Fruit fly (Drosophila melanogaster): ENCODE results near the gene JMJD6.
A peak's percentile ranks its signal among the peaks of the same experiment; 100 is the strongest.

Gene JMJD6

DNA sequence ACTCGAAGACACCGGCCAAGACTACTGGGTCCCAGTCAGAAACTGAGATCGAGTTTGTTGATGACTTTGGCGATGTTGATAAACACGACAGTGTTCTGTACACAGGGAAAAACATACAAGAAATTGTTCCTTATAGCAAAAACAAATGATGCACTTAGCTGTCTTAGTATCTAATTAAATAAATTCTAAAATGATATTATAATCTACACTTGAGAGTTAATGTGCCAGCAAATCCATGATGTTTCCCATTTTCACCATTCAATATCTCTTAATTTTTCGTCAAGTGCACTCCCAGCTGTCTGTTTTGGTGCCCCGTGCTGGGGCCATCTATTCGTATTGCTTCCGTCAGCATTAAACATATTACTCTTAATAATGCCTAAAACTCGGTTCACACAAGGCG lies 38.1 kb upstream of the JMJD6 start (continued):
- TF ChIP-seq PHDP (tag; optimal IDR thresholded peaks at IDR 0.05) (no peak), Hr3 (GFP tag; optimal IDR thresholded peaks at IDR 0.05) (no peak), CG18619 (GFP tag; optimal IDR thresholded peaks at IDR 0.05) (no peak), HHEX (GFP tag; optimal IDR thresholded peaks at IDR 0.05) (peak; percentile 23), tgo (GFP tag; IDR thresholded peaks at IDR 0.05) (peak; percentile 21; the same call in 1 of the 3 replicates), cwo (GFP tag; optimal IDR thresholded peaks at IDR 0.05) (peak; percentile 25), ems (GFP tag; optimal IDR thresholded peaks at IDR 0.05) (no peak), Gug (GFP tag; IDR thresholded peaks at IDR 0.05) (peak; percentile 16; the same call in 1 of the 4 replicates), esg (GFP tag; conservative IDR thresholded peaks at IDR 0.05) (peak; percentile 43), Scr (GFP tag; IDR thresholded peaks at IDR 0.05; ENCODE audit: partially characterized antibody) (no peak), CkIIα-i1 (GFP tag; IDR thresholded peaks at IDR 0.05) (no peak), CG2199 (GFP tag; IDR thresholded peaks at IDR 0.05) (no peak), klu (GFP tag; IDR thresholded peaks at IDR 0.05) (no peak), HLH4C (GFP tag; IDR thresholded peaks at IDR 0.05; ENCODE audit: partially characterized antibody) (no peak), bcd (GFP tag; optimal IDR thresholded peaks at IDR 0.05) (peak; percentile 27), CG9932 (GFP tag; IDR thresholded peaks at IDR 0.05) (peak; percentile 68), gsb (GFP tag; IDR thresholded peaks at IDR 0.05) (0 out of 2 replicates have a peak, but pooled peaks have one; percentile 26), sens (GFP tag) (peak; percentile 65), Ptx1 (GFP tag; IDR thresholded peaks at IDR 0.05) (peak; percentile 58), gro (GFP tag; optimal IDR thresholded peaks at IDR 0.05) (no peak), Atf-2 (GFP tag; optimal IDR thresholded peaks at IDR 0.05) (no peak), ttk (GFP tag; IDR thresholded peaks at IDR 0.05) (no peak), Bgb (GFP tag; IDR thresholded peaks at IDR 0.05; ENCODE audit: partially characterized antibody) (no peak), Sry-β (GFP tag; optimal IDR thresholded peaks at IDR 0.05) (no peak), fd102C (GFP tag; optimal IDR thresholded peaks at IDR 0.05) (no peak), az2 (GFP tag; optimal IDR thresholded peaks at IDR 0.05) (no peak), CG16779 (GFP tag; IDR thresholded peaks at IDR 0.05) (no peak), C15 (GFP tag; IDR thresholded peaks at IDR 0.05) (no peak), pb (GFP tag; optimal IDR thresholded peaks at IDR 0.05) (no peak), CG3407 (GFP tag; optimal IDR thresholded peaks at IDR 0.05) (no peak), Meics (GFP tag; optimal IDR thresholded peaks at IDR 0.05) (peak; percentile 41), Sin3A (optimal IDR thresholded peaks at IDR 0.05) (no peak), onecut (GFP tag; IDR thresholded peaks at IDR 0.05) (no peak), E2f2 (GFP tag; IDR thresholded peaks at IDR 0.05) (no peak), CG16813 (GFP tag; IDR thresholded peaks at IDR 0.05; ENCODE audit: partially characterized antibody) (no peak), CG9817 (tag; optimal IDR thresholded peaks at IDR 0.05) (no peak), vfl (GFP tag; optimal IDR thresholded peaks at IDR 0.05) (no peak), disco-r (GFP tag; optimal IDR thresholded peaks at IDR 0.05) (no peak), HmgD (GFP tag; optimal IDR thresholded peaks at IDR 0.05) (no peak), Dip2 (GFP tag; IDR thresholded peaks at IDR 0.05) (no peak), CG6854 (GFP tag; optimal IDR thresholded peaks at IDR 0.05) (no peak), ci (GFP tag; IDR thresholded peaks at IDR 0.05) (no peak), ranshi (GFP tag; IDR thresholded peaks at IDR 0.05) (peak; percentile 54; the same call in 1 of the 2 replicates), lmd (GFP tag; IDR thresholded peaks at IDR 0.05) (peak; percentile 71), Nf-YA (GFP tag; IDR thresholded peaks at IDR 0.05) (no peak), CG12942 (GFP tag; optimal IDR thresholded peaks at IDR 0.05) (no peak), pho (GFP tag; optimal IDR thresholded peaks at IDR 0.05) (no peak), CG34422 (GFP tag; IDR thresholded peaks at IDR 0.05) (peak; percentile 63; the same call in 1 of the 3 replicates), CG17361 (GFP tag; IDR thresholded peaks at IDR 0.05) (no peak), ind (GFP tag; optimal IDR thresholded peaks at IDR 0.05) (peak; percentile 25), Dbx (GFP tag; IDR thresholded peaks at IDR 0.05) (peak; percentile 51; the same call in 2 of the 3 replicates), cad (GFP tag; optimal IDR thresholded peaks at IDR 0.05) (no peak), Usf (GFP tag; optimal IDR thresholded peaks at IDR 0.05) (no peak)

Measured in whole organism, embryonic.